Fruit fly (Drosophila melanogaster): ENCODE results near the gene CG14965.

CG14965 gene

dm6 chr3L:3192333-3192894 lies at the start of gene CG14965:
CG14965 (minus strand) TSS chr3L:3192491.
- TF ChIP-seq Hr83 (GFP tag; optimal IDR thresholded peaks at IDR 0.05; ENCODE audit: poor library complexity, severe bottlenecking), result peak; percentile 76
- peak; percentile 8 for TF ChIP-seq Jra (GFP tag; optimal IDR thresholded peaks at IDR 0.05)
- no peak for TF ChIP-seq Hr78 (GFP tag; optimal IDR thresholded peaks at IDR 0.05)

- TF ChIP-seq lola (GFP tag; optimal IDR thresholded peaks at IDR 0.05) (peak; percentile 3), tai (GFP tag; optimal IDR thresholded peaks at IDR 0.05) (no peak)
These were observed 49.0 kb upstream of the CG14965 start for dm6 chr3L:3241368-3241640.

- TF ChIP-seq Hnf4 (GFP tag; optimal IDR thresholded peaks at IDR 0.05) (peak; percentile 89), CG32264 (GFP tag; optimal IDR thresholded peaks at IDR 0.05) (peak; percentile 85), Myc (optimal IDR thresholded peaks at IDR 0.05) (no peak), h (GFP tag; optimal IDR thresholded peaks at IDR 0.05) (peak; percentile 91), Abd-B (GFP tag; optimal IDR thresholded peaks at IDR 0.05) (no peak), sage (GFP tag; optimal IDR thresholded peaks at IDR 0.05) (peak; percentile 85), HLH106 (tag; optimal IDR thresholded peaks at IDR 0.05) (peak; percentile 97), rgr (GFP tag; optimal IDR thresholded peaks at IDR 0.05) (peak; percentile 94), Dfd (GFP tag; optimal IDR thresholded peaks at IDR 0.05) (no peak), CG9705 (GFP tag; optimal IDR thresholded peaks at IDR 0.05) (peak; percentile 80), dsf (GFP tag; optimal IDR thresholded peaks at IDR 0.05; ENCODE audit: borderline replicate concordance) (no peak), Vsx2 (GFP tag; optimal IDR thresholded peaks at IDR 0.05; ENCODE audit: partially characterized antibody) (no peak), Hr83 (GFP tag; optimal IDR thresholded peaks at IDR 0.05; ENCODE audit: poor library complexity, severe bottlenecking) (peak; percentile 17), br (GFP tag; optimal IDR thresholded peaks at IDR 0.05) (peak; percentile 85), usp (GFP tag; optimal IDR thresholded peaks at IDR 0.05) (no peak), pan (optimal IDR thresholded peaks at IDR 0.05) (no peak), dl (GFP tag; optimal IDR thresholded peaks at IDR 0.05; ENCODE audit: insufficient read depth in 1 of 2, partially characterized antibody in 2 of 2) (no peak), lola (GFP tag; optimal IDR thresholded peaks at IDR 0.05) (no peak), Hr78 (GFP tag; optimal IDR thresholded peaks at IDR 0.05) (no peak), CrebA (GFP tag; optimal IDR thresholded peaks at IDR 0.05; ENCODE audit: borderline replicate concordance) (peak; percentile 71), Jra (GFP tag; optimal IDR thresholded peaks at IDR 0.05) (peak; percentile 30), Dif (GFP tag; optimal IDR thresholded peaks at IDR 0.05; ENCODE audit: partially characterized antibody) (no peak), brk (GFP tag; optimal IDR thresholded peaks at IDR 0.05) (peak; percentile 90), jim (GFP tag; optimal IDR thresholded peaks at IDR 0.05) (no peak), ey (GFP tag; optimal IDR thresholded peaks at IDR 0.05) (peak; percentile 84), Mio (GFP tag; optimal IDR thresholded peaks at IDR 0.05) (no peak), Sp1 (GFP tag; optimal IDR thresholded peaks at IDR 0.05) (peak; percentile 98), sv (GFP tag; optimal IDR thresholded peaks at IDR 0.05) (no peak), tai (GFP tag; optimal IDR thresholded peaks at IDR 0.05) (peak; percentile 74), fru (GFP tag; optimal IDR thresholded peaks at IDR 0.05) (peak; percentile 89), N (GFP tag; optimal IDR thresholded peaks at IDR 0.05) (no peak), woc (GFP tag; optimal IDR thresholded peaks at IDR 0.05) (peak; percentile 79), dmrt93B (GFP tag; optimal IDR thresholded peaks at IDR 0.05) (peak; percentile 93), psq (GFP tag; optimal IDR thresholded peaks at IDR 0.05) (peak; percentile 94), Rel (GFP tag; optimal IDR thresholded peaks at IDR 0.05) (peak; percentile 75), Rel (tag; optimal IDR thresholded peaks at IDR 0.05) (peak; percentile 80), OdsH (GFP tag; optimal IDR thresholded peaks at IDR 0.05) (peak; percentile 90), foxo (GFP tag; optimal IDR thresholded peaks at IDR 0.05) (peak; percentile 60 to 87), GATAd (GFP tag; optimal IDR thresholded peaks at IDR 0.05) (peak; percentile 30)
These were observed 48.5 kb upstream of the CG14965 start for dm6 chr3L:3240597-3241367.
